Worm (Caenorhabditis elegans) whole organism, midembryonic: ENCODE data around the gene srf-3.

ENCODE experiments used
- T22C8.4 ChIP-seq: fragments of 200-800 bp; sonication (Bioruptor generic); IDR thresholded peaks from 2 replicates; pipeline ENCODE4 v1.3.6; 2022; ENCODE audit warnings: missing genetic modification characterization, missing compliant biosample characterization
- flt-1 ChIP-seq: fragments of 200-800 bp; sonication (Bioruptor generic); IDR thresholded peaks from 2 replicates; pipeline ENCODE4 v1.3.6; 2022; ENCODE audit warnings: missing genetic modification characterization, missing compliant biosample characterization
- klf-2 ChIP-seq: fragments of 200-800 bp; sonication (Bioruptor generic); conservative IDR thresholded peaks from 2 replicates; pipeline ENCODE4 v1.3.6; 2022; ENCODE audit warnings: missing genetic modification reagents, missing genetic modification characterization, missing compliant biosample characterization
- ref-1 ChIP-seq: fragments of 200-800 bp; sonication (Bioruptor generic); conservative IDR thresholded peaks from 2 replicates; pipeline ENCODE4 v1.3.6; 2022; ENCODE audit warnings: missing genetic modification reagents, missing genetic modification characterization, missing compliant biosample characterization
- tab-1 ChIP-seq: fragments of 200-800 bp; sonication (Bioruptor generic); IDR thresholded peaks from 2 replicates; pipeline ENCODE4 v1.3.6; 2022; ENCODE audit warnings: missing genetic modification characterization, missing compliant biosample characterization
- ztf-23 ChIP-seq: fragments of 200-800 bp; sonication (Bioruptor generic); IDR thresholded peaks from 2 replicates; pipeline ENCODE4 v1.3.6; 2022; ENCODE audit warnings: missing genetic modification reagents, missing genetic modification characterization, missing compliant biosample characterization
- ztf-29 ChIP-seq: fragments of 200-800 bp; sonication (Bioruptor generic); IDR thresholded peaks from 2 replicates; pipeline ENCODE4 v1.3.6; 2022; ENCODE audit warnings: missing genetic modification reagents, missing genetic modification characterization, missing compliant biosample characterization

DNA sequence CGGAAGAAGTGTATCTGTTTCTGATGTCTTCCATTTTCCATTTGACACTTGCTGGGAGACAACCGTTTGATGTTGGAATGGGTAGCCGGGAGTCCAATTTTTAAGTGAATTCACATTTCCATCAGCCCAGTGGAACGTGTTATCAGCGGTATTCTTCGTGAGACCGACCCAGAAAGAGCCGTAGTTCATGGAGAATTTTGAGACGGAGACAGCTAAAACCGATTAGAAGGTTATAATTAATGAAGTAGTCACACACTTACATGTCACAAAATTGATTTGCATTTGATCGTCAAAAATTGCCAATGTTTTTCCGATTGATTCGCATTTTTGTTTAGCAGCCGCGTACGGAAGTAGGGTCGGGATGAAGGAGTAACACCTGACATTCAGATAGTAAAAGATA lies 20.1 kb downstream of the srf-3 start:
- TF ChIP-seq tab-1 (GFP tag; lab: Robert Waterston, UW) (no peak), ztf-29 (no peak), ztf-23 (GFP tag; lab: Robert Waterston, UW) (no peak), klf-2 (no peak), flt-1 (GFP tag; lab: Robert Waterston, UW) (no peak), T22C8.4 (no peak), ref-1 (GFP tag; lab: Robert Waterston, UW) (no peak)
